Fruit fly (Drosophila melanogaster): ENCODE results near the gene RpS13.

The RpS13 gene

DNA sequence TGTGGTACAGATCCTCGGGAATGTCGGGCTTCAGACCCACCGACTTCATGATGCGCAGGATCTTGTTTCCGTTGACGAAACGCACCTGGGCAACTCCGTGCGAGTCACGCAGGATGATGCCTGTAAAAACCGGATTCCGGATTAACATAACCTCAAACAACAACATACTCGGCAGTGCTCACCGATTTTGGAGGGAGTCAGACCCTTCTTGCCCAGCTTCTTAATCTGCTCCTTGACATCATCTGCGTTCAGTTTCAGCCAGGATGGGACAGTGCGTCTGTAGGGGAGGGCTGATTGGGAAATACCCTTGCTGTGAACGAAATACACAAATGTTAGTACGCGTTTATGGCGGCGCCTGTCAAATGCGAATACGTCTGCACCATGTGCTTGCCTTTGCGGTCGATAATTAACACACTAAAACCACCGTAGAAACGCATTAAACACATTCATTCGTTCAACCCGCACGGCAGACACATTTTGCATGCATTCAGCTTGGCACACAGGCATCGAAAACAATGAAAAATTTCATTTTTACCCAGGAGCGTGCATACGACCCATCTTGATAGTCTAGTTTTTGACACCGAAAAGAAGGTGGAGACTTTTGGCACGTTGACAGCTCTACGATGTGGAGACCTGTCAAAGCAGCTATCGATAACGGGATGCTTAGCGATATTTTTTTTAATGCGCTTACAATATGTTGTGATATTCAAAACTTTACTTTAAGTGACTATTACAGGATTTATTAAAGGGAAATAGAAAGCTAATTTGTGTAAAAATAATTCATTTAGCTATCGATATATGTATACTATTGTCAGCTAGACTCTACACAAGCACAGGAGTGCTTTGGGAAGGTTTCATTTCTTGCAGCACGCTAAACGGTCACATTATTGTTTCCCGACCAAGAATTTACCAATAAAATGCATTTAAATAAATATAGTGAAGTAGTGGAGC is at the start of gene RpS13, which contains the start of gene CSN8:
RpS13 (minus strand) TSS at position 657 of the 951 bp plus-strand sequence.
CSN8 (plus strand) TSS at position 850 of the 951 bp plus-strand sequence.
- TF ChIP-seq Mad (GFP tag; optimal IDR thresholded peaks at IDR 0.05) (no peak), cas (GFP tag; IDR thresholded peaks at IDR 0.05) (no peak), gcm2 (GFP tag; optimal IDR thresholded peaks at IDR 0.05) (no peak), CG32772 (GFP tag; IDR thresholded peaks at IDR 0.05) (no peak), sens (GFP tag) (peak; percentile 82), Asciz (GFP tag; optimal IDR thresholded peaks at IDR 0.05) (peak; percentile 37), Sox100B (GFP tag; optimal IDR thresholded peaks at IDR 0.05) (no peak), CG11398 (GFP tag; optimal IDR thresholded peaks at IDR 0.05) (no peak), Nf-YB (GFP tag; optimal IDR thresholded peaks at IDR 0.05) (no peak), ap (GFP tag; IDR thresholded peaks at IDR 0.05) (no peak), sisA (GFP tag; IDR thresholded peaks at IDR 0.05) (no peak), bab2 (GFP tag; optimal IDR thresholded peaks at IDR 0.05) (no peak), Xbp1 (GFP tag; optimal IDR thresholded peaks at IDR 0.05) (no peak), insv (GFP tag; optimal IDR thresholded peaks at IDR 0.05) (peak in 1 of 2 experiments; percentile 40), ems (GFP tag; optimal IDR thresholded peaks at IDR 0.05) (no peak), CG14860 (GFP tag; IDR thresholded peaks at IDR 0.05; ENCODE audit: partially characterized antibody) (peak; percentile 92), HLH4C (GFP tag; IDR thresholded peaks at IDR 0.05; ENCODE audit: partially characterized antibody) (peak; percentile 92), trem (tag; optimal IDR thresholded peaks at IDR 0.05) (peak; percentile 87), prd (optimal IDR thresholded peaks at IDR 0.05) (no peak), prd (GFP tag; IDR thresholded peaks at IDR 0.05) (no peak), unpg (GFP tag; optimal IDR thresholded peaks at IDR 0.05) (peak; percentile 27), Trl (optimal IDR thresholded peaks at IDR 0.05) (no peak), Trl (GFP tag; optimal IDR thresholded peaks at IDR 0.05) (no peak), fd64A (GFP tag; optimal IDR thresholded peaks at IDR 0.05) (no peak), Atf3 (GFP tag; optimal IDR thresholded peaks at IDR 0.05) (no peak), Eip74EF (GFP tag; optimal IDR thresholded peaks at IDR 0.05) (no peak), CG7556 (GFP tag; optimal IDR thresholded peaks at IDR 0.05) (no peak), CG10366 (GFP tag; IDR thresholded peaks at IDR 0.05) (no peak), CG14050 (GFP tag; IDR thresholded peaks at IDR 0.05) (no peak), CG4854 (GFP tag; optimal IDR thresholded peaks at IDR 0.05) (no peak), Med (GFP tag) (peak; percentile 61), CG30020 (tag; optimal IDR thresholded peaks at IDR 0.05) (peak; percentile 64), vnd (GFP tag; IDR thresholded peaks at IDR 0.05; ENCODE audit: partially characterized antibody) (peak; percentile 90), CG17568 (GFP tag; optimal IDR thresholded peaks at IDR 0.05) (peak; percentile 33), pho (GFP tag; optimal IDR thresholded peaks at IDR 0.05) (peak; percentile 29), Dad (GFP tag; optimal IDR thresholded peaks at IDR 0.05) (no peak), Aef1 (GFP tag; IDR thresholded peaks at IDR 0.05) (no peak), bcd (GFP tag; optimal IDR thresholded peaks at IDR 0.05) (peak; percentile 11), tin (GFP tag; optimal IDR thresholded peaks at IDR 0.05) (no peak), CG3847 (GFP tag; IDR thresholded peaks at IDR 0.05) (0 out of 2 replicates have a peak, but pooled peaks have one; percentile 7), disco-r (GFP tag; optimal IDR thresholded peaks at IDR 0.05) (no peak), CG7963 (GFP tag; IDR thresholded peaks at IDR 0.05; ENCODE audit: partially characterized antibody) (peak; percentile 85), fru (optimal IDR thresholded peaks at IDR 0.05) (no peak), gt (GFP tag; IDR thresholded peaks at IDR 0.05) (no peak), PHDP (tag; optimal IDR thresholded peaks at IDR 0.05) (peak; percentile 23), Xrp1 (GFP tag; IDR thresholded peaks at IDR 0.05) (no peak), Gsc (GFP tag; IDR thresholded peaks at IDR 0.05) (no peak), tio (GFP tag; optimal IDR thresholded peaks at IDR 0.05) (no peak), ind (GFP tag; optimal IDR thresholded peaks at IDR 0.05) (no peak), CG6254 (GFP tag; optimal IDR thresholded peaks at IDR 0.05) (no peak)

All from whole organism, embryonic.